Worm (Caenorhabditis elegans) whole organism, mixed stage, embryonic: ENCODE measurements around the gene clec-196.

ENCODE experiments used
- bed-3 ChIP-seq: fragments of 200-800 bp; sonication (Bioruptor generic); optimal IDR thresholded peaks from 3 replicates; lab custom pipeline; 2018; ENCODE audit warnings: mild to moderate bottlenecking, missing genetic modification characterization, moderate library complexity, missing compliant biosample characterization
- blmp-1 ChIP-seq: fragments of 150-350 bp; optimal IDR thresholded peaks from 2 replicates; lab custom pipeline; 2014; ENCODE audit warnings: missing biosample characterization, missing genetic modification characterization
- ceh-39 ChIP-seq: fragments of 150-350 bp; optimal IDR thresholded peaks from 2 replicates; lab custom pipeline; 2014; ENCODE audit warnings: missing biosample characterization, missing genetic modification characterization
- ceh-43 ChIP-seq: fragments of 200-800 bp; sonication (Bioruptor generic); optimal IDR thresholded peaks from 2 replicates; lab custom pipeline; 2018; ENCODE audit warnings: mild to moderate bottlenecking, missing genetic modification characterization, moderate library complexity, missing compliant biosample characterization
- ces-1 ChIP-seq: fragments of 150-350 bp; optimal IDR thresholded peaks from 2 replicates; lab custom pipeline; 2014; ENCODE audit warnings: missing biosample characterization, missing genetic modification reagents, missing genetic modification characterization
- drap-1 ChIP-seq: fragments of 200-800 bp; sonication (Bioruptor generic); optimal IDR thresholded peaks from 3 replicates; lab custom pipeline; 2018; ENCODE audit warnings: mild to moderate bottlenecking, missing genetic modification characterization, missing compliant biosample characterization
- elt-1 ChIP-seq: sonication (generic microtip); optimal IDR thresholded peaks from 2 replicates; lab custom pipeline; 2017; ENCODE audit warnings: missing genetic modification characterization, mild to moderate bottlenecking, missing compliant biosample characterization, antibody characterized with exemption, moderate library complexity, borderline replicate concordance; ENCODE audit not compliant: insufficient read depth
- flh-1 ChIP-seq: fragments of 200-800 bp; sonication (Bioruptor generic); optimal IDR thresholded peaks from 2 replicates; lab custom pipeline; 2018; ENCODE audit warnings: mild to moderate bottlenecking, missing genetic modification characterization, moderate library complexity, missing compliant biosample characterization
- ham-2 ChIP-seq: fragments of 200-800 bp; sonication (Bioruptor generic); optimal IDR thresholded peaks from 2 replicates; lab custom pipeline; 2018; ENCODE audit warnings: mild to moderate bottlenecking, missing genetic modification characterization, missing compliant biosample characterization
- hlh-1 ChIP-seq: fragments of 150-350 bp; optimal IDR thresholded peaks from 2 replicates; lab custom pipeline; 2014; ENCODE audit warnings: missing biosample characterization, missing genetic modification reagents, missing genetic modification characterization
- lin-13 ChIP-seq: fragments of 150-350 bp; optimal IDR thresholded peaks from 2 replicates; lab custom pipeline; 2014; ENCODE audit warnings: missing biosample characterization, missing genetic modification characterization
- mab-5 ChIP-seq: fragments of 150-350 bp; optimal IDR thresholded peaks from 2 replicates; lab custom pipeline; 2014; ENCODE audit warnings: missing biosample characterization, missing genetic modification characterization
- mls-2 ChIP-seq: sonication (generic microtip); optimal IDR thresholded peaks from 2 replicates; lab custom pipeline; 2016; ENCODE audit warnings: mild to moderate bottlenecking, missing genetic modification characterization, moderate library complexity, missing compliant biosample characterization
- nhr-12 ChIP-seq: fragments of 150-350 bp; optimal IDR thresholded peaks from 2 replicates; lab custom pipeline; 2014; ENCODE audit warnings: missing biosample characterization, missing genetic modification characterization
- nhr-2 ChIP-seq: fragments of 150-350 bp; optimal IDR thresholded peaks from 2 replicates; lab custom pipeline; 2014; ENCODE audit warnings: missing biosample characterization, missing genetic modification characterization
- nhr-237 ChIP-seq: fragments of 150-350 bp; optimal IDR thresholded peaks from 2 replicates; lab custom pipeline; 2014; ENCODE audit warnings: missing biosample characterization, missing genetic modification characterization
- nhr-28 ChIP-seq: fragments of 150-350 bp; optimal IDR thresholded peaks from 2 replicates; lab custom pipeline; 2014; ENCODE audit warnings: missing biosample characterization, missing genetic modification characterization
- nhr-76 ChIP-seq: sonication (generic microtip); optimal IDR thresholded peaks from 2 replicates; lab custom pipeline; 2017; ENCODE audit warnings: missing biosample characterization, missing genetic modification characterization
- sem-2 ChIP-seq: fragments of 200-800 bp; sonication (Bioruptor generic); optimal IDR thresholded peaks from 2 replicates; lab custom pipeline; 2018; ENCODE audit warnings: mild to moderate bottlenecking, missing genetic modification characterization, missing compliant biosample characterization
- snpc-4 ChIP-seq: fragments of 150-350 bp; optimal IDR thresholded peaks from 2 replicates; lab custom pipeline; 2014; ENCODE audit warnings: missing biosample characterization, missing genetic modification characterization
- sptf-1 ChIP-seq: sonication (generic microtip); optimal IDR thresholded peaks from 2 replicates; lab custom pipeline; 2017; ENCODE audit warnings: mild to moderate bottlenecking, missing genetic modification characterization, moderate library complexity, missing compliant biosample characterization
- unc-120 ChIP-seq: sonication (generic microtip); optimal IDR thresholded peaks from 2 replicates; lab custom pipeline; 2017; ENCODE audit warnings: missing genetic modification characterization, missing compliant biosample characterization; ENCODE audit not compliant: poor library complexity, severe bottlenecking
- unc-39 ChIP-seq: fragments of 150-350 bp; optimal IDR thresholded peaks from 2 replicates; lab custom pipeline; 2014; ENCODE audit warnings: missing biosample characterization, missing genetic modification characterization
- unc-62 ChIP-seq: fragments of 150-350 bp; optimal IDR thresholded peaks from 2 replicates; lab custom pipeline; 2014; ENCODE audit warnings: missing biosample characterization, missing genetic modification reagents, missing genetic modification characterization
- zip-8 ChIP-seq: fragments of 150-350 bp; optimal IDR thresholded peaks from 2 replicates; lab custom pipeline; 2014; ENCODE audit warnings: missing biosample characterization, missing genetic modification characterization
- ztf-11 ChIP-seq: fragments of 150-350 bp; optimal IDR thresholded peaks from 2 replicates; lab custom pipeline; 2014; ENCODE audit warnings: missing biosample characterization, missing genetic modification characterization

Gene clec-196

DNA sequence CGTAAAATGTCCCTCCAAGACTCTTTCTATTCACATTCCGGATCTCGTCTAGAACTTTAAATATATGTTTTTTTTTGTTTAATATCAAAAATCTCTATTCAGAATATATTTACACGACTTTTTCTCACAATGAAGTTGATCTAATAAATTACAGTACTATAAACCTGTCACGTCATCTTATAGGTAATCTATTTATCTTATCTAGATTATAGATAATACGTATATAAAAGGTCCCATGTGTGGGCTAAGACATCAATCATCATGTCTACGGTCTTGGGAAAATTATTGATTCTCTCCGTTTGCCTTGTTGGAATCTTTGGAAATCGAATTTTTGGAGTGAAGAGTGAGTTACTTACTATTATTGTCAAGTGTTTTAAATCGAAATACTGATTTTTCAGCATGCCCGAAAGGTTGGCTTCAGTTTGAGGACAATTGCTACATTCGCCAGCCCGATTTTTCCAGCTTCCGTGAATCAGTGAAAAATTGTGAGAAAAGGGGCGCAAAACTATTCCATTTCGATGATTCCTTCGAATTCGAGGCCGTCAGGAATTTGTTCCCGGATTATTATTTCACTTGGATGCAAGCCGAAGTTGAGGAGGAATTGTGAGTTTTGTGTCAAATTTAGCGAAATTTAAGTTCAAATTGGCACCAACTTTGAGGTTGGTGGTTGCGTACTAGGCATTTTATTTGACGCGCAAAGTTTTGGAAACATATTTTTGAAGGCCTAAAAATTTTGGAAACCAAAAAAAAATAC is at the start of gene clec-196:
Gene clec-196, plus strand, starts transcription at position 252 of the 754 bp plus-strand sequence.
- TF ChIP-seq ceh-39 (tag; lab: Kevin White, UChicago) (peak; percentile 3), blmp-1 (no peak), hlh-1 (tag; lab: Kevin White, UChicago) (no peak), unc-120 (tag; lab: Kevin White, UChicago) (no peak), unc-62 (GFP tag; lab: Kevin White, UChicago) (peak; percentile 81), drap-1 (GFP tag; lab: Kevin White, UChicago) (no peak), elt-1 (tag; lab: Kevin White, UChicago) (peak; percentile 92), nhr-2 (tag; lab: Kevin White, UChicago) (peak; percentile 51)

- TF ChIP-seq ceh-39 (tag; lab: Kevin White, UChicago) (no peak), mab-5 (tag; lab: Kevin White, UChicago) (no peak), ham-2 (GFP tag; lab: Kevin White, UChicago) (no peak), nhr-28 (tag; lab: Kevin White, UChicago) (no peak), sptf-1 (no peak), mls-2 (no peak), nhr-2 (tag; lab: Kevin White, UChicago) (no peak), nhr-12 (tag; lab: Kevin White, UChicago) (no peak), snpc-4 (tag; lab: Kevin White, UChicago) (no peak), sem-2 (GFP tag; lab: Kevin White, UChicago) (no peak), bed-3 (GFP tag; lab: Kevin White, UChicago) (no peak), flh-1 (GFP tag; lab: Kevin White, UChicago) (no peak), nhr-76 (tag; lab: Kevin White, UChicago) (no peak), lin-13 (tag; lab: Kevin White, UChicago) (no peak), blmp-1 (no peak)
- TF ChIP-seq, all 35 proteins: peak for 0
Measured at ce11 chrIV:17230958-17231357, 45.8 kb upstream of the clec-196 start, which contains the start of gene npr-32. npr-32 (minus strand) TSS chrIV:17231058.

DNA sequence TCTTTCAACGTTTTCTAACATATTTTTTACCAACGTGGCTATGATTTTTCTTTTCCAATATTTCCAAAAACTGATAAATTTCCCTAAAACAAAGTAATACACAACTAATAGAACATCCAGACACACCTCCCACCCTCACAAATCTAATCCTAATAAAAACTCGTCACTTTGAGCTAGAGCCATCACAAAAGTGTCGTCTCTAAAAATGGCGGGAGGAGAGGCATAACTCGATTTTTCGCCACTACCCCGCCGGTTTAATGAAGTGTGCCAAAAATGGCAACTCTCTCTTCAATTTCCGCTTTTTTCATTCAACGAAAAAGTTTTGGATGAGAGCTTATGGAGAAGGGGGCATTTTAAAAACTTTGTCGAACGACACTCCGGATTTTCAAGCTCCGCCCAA is 43.9 kb upstream of the clec-196 start:
- TF ChIP-seq nhr-237 (tag; lab: Kevin White, UChicago) (no peak), ces-1 (GFP tag; lab: Kevin White, UChicago) (peak; percentile 77)

ce11 chrIV:17233494-17233893 is 43.3 kb upstream of the clec-196 start:
- TF ChIP-seq ces-1 (GFP tag; lab: Kevin White, UChicago) (peak; percentile 91), blmp-1 (no peak)

ce11 chrIV:17237029-17237428 is 39.7 kb upstream of the clec-196 start:
- peak; percentile 26 for TF ChIP-seq ces-1 (GFP tag; lab: Kevin White, UChicago)
- no peak for TF ChIP-seq ham-2 (GFP tag; lab: Kevin White, UChicago)
- TF ChIP-seq, all 35 proteins: peak for 1

DNA sequence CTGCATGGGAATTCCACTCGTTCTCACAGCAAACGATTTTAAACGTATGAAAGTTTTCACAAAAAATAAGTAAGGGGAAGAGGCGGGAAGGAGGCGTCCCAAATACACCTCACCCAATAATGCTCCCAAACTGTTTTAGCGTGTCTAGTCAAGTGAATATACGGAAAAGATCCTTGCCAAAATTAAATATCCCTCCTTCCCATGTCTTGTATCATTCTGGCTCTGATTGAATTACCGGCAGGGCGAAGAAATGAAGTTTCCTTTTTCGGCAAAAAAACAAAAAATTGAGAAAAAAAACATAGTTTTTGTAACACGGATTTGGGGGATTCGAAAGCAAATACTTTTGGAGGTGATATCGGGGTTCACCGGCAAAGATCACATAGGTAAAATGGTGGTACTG is 37.8 kb upstream of the clec-196 start:
- no peak for TF ChIP-seq hlh-1 (tag; lab: Kevin White, UChicago)
- TF ChIP-seq ces-1 (GFP tag; lab: Kevin White, UChicago) = peak; percentile 60

DNA sequence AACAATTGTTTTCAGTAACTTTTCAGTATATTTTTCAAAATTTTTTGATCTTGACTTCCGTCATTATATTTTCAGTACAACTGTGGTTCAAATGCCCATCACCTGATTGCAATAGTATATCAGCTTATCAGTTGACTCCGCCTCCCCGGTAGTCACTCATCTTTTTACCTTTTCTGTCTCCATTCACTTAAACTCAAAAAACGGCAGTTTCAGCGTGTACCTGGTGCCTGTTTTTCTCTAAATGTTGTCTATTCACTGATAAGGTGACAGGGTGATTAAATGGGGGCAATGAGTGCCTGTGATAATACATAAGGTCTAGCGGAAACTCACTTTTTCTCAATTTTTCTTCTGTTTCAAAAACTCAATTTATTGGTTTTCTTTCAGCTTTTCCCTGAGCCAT is 31.6 kb upstream of the clec-196 start, which contains the start of gene ZK550.2:
Gene ZK550.2, plus strand, starts transcription at position 385 of the 400 bp plus-strand sequence.
- no peak for TF ChIP-seq zip-8 (tag; lab: Kevin White, UChicago)
- TF ChIP-seq nhr-2 (tag; lab: Kevin White, UChicago) = no peak
- TF ChIP-seq ceh-43 (GFP tag; lab: Kevin White, UChicago) = no peak
- TF ChIP-seq hlh-1 (tag; lab: Kevin White, UChicago) = no peak
- no peak for TF ChIP-seq snpc-4 (tag; lab: Kevin White, UChicago)
- no peak for TF ChIP-seq nhr-12 (tag; lab: Kevin White, UChicago)
- TF ChIP-seq mls-2 = no peak
- TF ChIP-seq unc-39 (tag; lab: Kevin White, UChicago) = no peak
- no peak for TF ChIP-seq ztf-11 (tag; lab: Kevin White, UChicago)
- TF ChIP-seq ces-1 (GFP tag; lab: Kevin White, UChicago) = no peak
- TF ChIP-seq unc-120 (tag; lab: Kevin White, UChicago) = no peak
